Fruit fly (Drosophila melanogaster): Measurements from ENCODE around the gene CG11841.
A peak's percentile ranks its signal among the peaks of the same experiment; 100 is the strongest.

The CG11841 gene

DNA sequence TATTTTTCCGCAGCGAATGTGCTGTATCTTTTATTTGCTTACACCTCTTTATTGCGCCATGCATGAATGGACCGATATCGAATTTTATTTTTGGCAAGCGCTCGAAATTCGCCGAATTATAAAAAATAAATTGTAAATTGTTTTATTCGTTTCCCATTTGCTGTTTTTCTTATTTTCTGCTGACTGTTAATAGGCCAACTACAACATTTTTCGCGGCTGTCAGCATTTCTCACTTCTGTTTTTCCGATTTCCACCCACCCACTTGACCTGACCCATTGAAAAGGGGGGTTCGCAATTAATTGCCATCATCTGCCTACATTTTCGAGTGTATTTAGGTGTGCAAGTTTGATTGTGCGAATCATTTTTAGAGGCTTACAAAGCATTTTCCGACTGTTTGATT is 25.8 kb downstream of the CG11841 start:
- TF ChIP-seq tai (GFP tag; optimal IDR thresholded peaks at IDR 0.05) (no peak), Hr83 (GFP tag; optimal IDR thresholded peaks at IDR 0.05; ENCODE audit: poor library complexity, severe bottlenecking) (no peak), brk (GFP tag; optimal IDR thresholded peaks at IDR 0.05) (no peak), Abd-B (GFP tag; optimal IDR thresholded peaks at IDR 0.05) (no peak), h (GFP tag; optimal IDR thresholded peaks at IDR 0.05) (no peak), dmrt93B (GFP tag; optimal IDR thresholded peaks at IDR 0.05) (no peak), dl (GFP tag; optimal IDR thresholded peaks at IDR 0.05; ENCODE audit: insufficient read depth in 1 of 2, partially characterized antibody in 2 of 2) (no peak), GATAd (GFP tag; optimal IDR thresholded peaks at IDR 0.05) (no peak), CG9705 (GFP tag; optimal IDR thresholded peaks at IDR 0.05) (no peak), Myc (optimal IDR thresholded peaks at IDR 0.05) (no peak), ey (GFP tag; optimal IDR thresholded peaks at IDR 0.05) (no peak), woc (GFP tag; optimal IDR thresholded peaks at IDR 0.05) (no peak)

DNA sequence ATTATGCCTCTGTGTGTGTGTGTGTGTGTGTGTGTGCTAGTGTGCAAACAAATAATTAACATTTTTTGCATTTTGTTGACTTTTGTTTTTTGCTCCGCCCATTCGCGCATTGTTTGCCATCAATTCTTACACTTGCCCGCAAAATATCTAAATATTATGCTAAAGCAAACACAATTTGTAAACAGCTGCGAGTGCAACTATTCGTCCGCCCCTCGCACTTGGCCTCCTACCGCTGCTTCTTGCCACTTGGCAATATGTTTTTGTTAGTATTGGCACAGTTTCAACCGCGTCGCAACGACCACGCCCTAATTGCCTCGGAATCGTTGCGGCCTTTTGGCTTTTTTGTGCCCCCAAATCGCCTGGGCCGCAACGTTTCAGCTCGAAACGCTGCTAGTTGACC is 26.7 kb downstream of the CG11841 start:
- no peak for TF ChIP-seq Sp1 (GFP tag; optimal IDR thresholded peaks at IDR 0.05)
- no peak for TF ChIP-seq dmrt93B (GFP tag; optimal IDR thresholded peaks at IDR 0.05)
- TF ChIP-seq woc (GFP tag; optimal IDR thresholded peaks at IDR 0.05): no peak
- TF ChIP-seq usp (GFP tag; optimal IDR thresholded peaks at IDR 0.05): no peak
- TF ChIP-seq lola (GFP tag; optimal IDR thresholded peaks at IDR 0.05): no peak
- no peak for TF ChIP-seq dsf (GFP tag; optimal IDR thresholded peaks at IDR 0.05; ENCODE audit: borderline replicate concordance)
- no peak for TF ChIP-seq pan (optimal IDR thresholded peaks at IDR 0.05)
- no peak for TF ChIP-seq ey (GFP tag; optimal IDR thresholded peaks at IDR 0.05)
- no peak for TF ChIP-seq Vsx2 (GFP tag; optimal IDR thresholded peaks at IDR 0.05; ENCODE audit: partially characterized antibody)
- TF ChIP-seq psq (GFP tag; optimal IDR thresholded peaks at IDR 0.05): no peak
- TF ChIP-seq br (GFP tag; optimal IDR thresholded peaks at IDR 0.05): no peak
- no peak for TF ChIP-seq fru (GFP tag; optimal IDR thresholded peaks at IDR 0.05)
- no peak for TF ChIP-seq Dfd (GFP tag; optimal IDR thresholded peaks at IDR 0.05)

- TF ChIP-seq tai (GFP tag; optimal IDR thresholded peaks at IDR 0.05) (no peak), Rel (GFP tag; optimal IDR thresholded peaks at IDR 0.05) (no peak), Rel (tag; optimal IDR thresholded peaks at IDR 0.05) (peak; percentile 49)
These were observed 31.2 kb downstream of the CG11841 start for dm6 chr3R:29082034-29082433.

- TF ChIP-seq dsf (GFP tag; optimal IDR thresholded peaks at IDR 0.05; ENCODE audit: borderline replicate concordance) (no peak), Jra (GFP tag; optimal IDR thresholded peaks at IDR 0.05) (no peak), dmrt93B (GFP tag; optimal IDR thresholded peaks at IDR 0.05) (no peak), br (GFP tag; optimal IDR thresholded peaks at IDR 0.05) (no peak), foxo (GFP tag; optimal IDR thresholded peaks at IDR 0.05) (no peak), Abd-B (GFP tag; optimal IDR thresholded peaks at IDR 0.05) (no peak), Hnf4 (GFP tag; optimal IDR thresholded peaks at IDR 0.05) (no peak), N (GFP tag; optimal IDR thresholded peaks at IDR 0.05) (no peak), brk (GFP tag; optimal IDR thresholded peaks at IDR 0.05) (no peak), Mio (GFP tag; optimal IDR thresholded peaks at IDR 0.05) (no peak), Rel (GFP tag; optimal IDR thresholded peaks at IDR 0.05) (no peak), Rel (tag; optimal IDR thresholded peaks at IDR 0.05) (peak; percentile 53), jim (GFP tag; optimal IDR thresholded peaks at IDR 0.05) (no peak), rgr (GFP tag; optimal IDR thresholded peaks at IDR 0.05) (no peak), Hr78 (GFP tag; optimal IDR thresholded peaks at IDR 0.05) (no peak), GATAd (GFP tag; optimal IDR thresholded peaks at IDR 0.05) (no peak), Hr83 (GFP tag; optimal IDR thresholded peaks at IDR 0.05; ENCODE audit: poor library complexity, severe bottlenecking) (no peak), pan (optimal IDR thresholded peaks at IDR 0.05) (no peak), CrebA (GFP tag; optimal IDR thresholded peaks at IDR 0.05; ENCODE audit: borderline replicate concordance) (no peak), lola (GFP tag; optimal IDR thresholded peaks at IDR 0.05) (no peak), psq (GFP tag; optimal IDR thresholded peaks at IDR 0.05) (no peak), dl (GFP tag; optimal IDR thresholded peaks at IDR 0.05; ENCODE audit: insufficient read depth in 1 of 2, partially characterized antibody in 2 of 2) (no peak), Vsx2 (GFP tag; optimal IDR thresholded peaks at IDR 0.05; ENCODE audit: partially characterized antibody) (peak; percentile 16), usp (GFP tag; optimal IDR thresholded peaks at IDR 0.05) (no peak), OdsH (GFP tag; optimal IDR thresholded peaks at IDR 0.05) (no peak), sage (GFP tag; optimal IDR thresholded peaks at IDR 0.05) (no peak), Dfd (GFP tag; optimal IDR thresholded peaks at IDR 0.05) (peak; percentile 9), CG9705 (GFP tag; optimal IDR thresholded peaks at IDR 0.05) (no peak), Myc (optimal IDR thresholded peaks at IDR 0.05) (peak; percentile 39), Dif (GFP tag; optimal IDR thresholded peaks at IDR 0.05; ENCODE audit: partially characterized antibody) (no peak), sv (GFP tag; optimal IDR thresholded peaks at IDR 0.05) (no peak), tai (GFP tag; optimal IDR thresholded peaks at IDR 0.05) (no peak)
These were observed 31.8 kb downstream of the CG11841 start for dm6 chr3R:29082511-29083296.
